Worm (Caenorhabditis elegans) whole organism, L4 larva: ENCODE results near the gene srh-187.
"Not testable (repeated sequence)": the region's sequence is repeated elsewhere in the genome, so short reads cannot be mapped to it uniquely, and the experiment has no call there.

ENCODE experiments used
- F44E2.7 ChIP-seq: fragments of 200-800 bp; sonication (Bioruptor generic); IDR thresholded peaks from 2 replicates; pipeline ENCODE4 v2.1.2; 2022; ENCODE audit warnings: missing genetic modification characterization, missing compliant biosample characterization
- F49E8.2 ChIP-seq: sonication (generic microtip); optimal IDR thresholded peaks from 2 replicates; lab custom pipeline; 2016; ENCODE audit warnings: missing compliant biosample characterization, mild to moderate bottlenecking, missing genetic modification characterization, borderline replicate concordance
- R02D3.7 ChIP-seq: fragments of 150-350 bp; sonication (generic microtip); optimal IDR thresholded peaks from 3 replicates; lab custom pipeline; 2014; ENCODE audit warnings: missing biosample characterization, missing genetic modification characterization
- Y105C5A.15 ChIP-seq: fragments of 200-800 bp; sonication (Bioruptor generic); IDR thresholded peaks from 2 replicates; pipeline ENCODE4 v1.3.6; 2022; ENCODE audit warnings: missing genetic modification characterization, missing compliant biosample characterization
- ZK546.5 ChIP-seq, 2 experiments: sonication (generic microtip); optimal IDR thresholded peaks; 2 replicates each; lab custom pipeline; 2017; ENCODE audit warnings: missing biosample characterization in 2 of 2, missing genetic modification characterization in 2 of 2
- aly-2 ChIP-seq: sonication (generic microtip); optimal IDR thresholded peaks from 2 replicates; lab custom pipeline; 2018; ENCODE audit warnings: missing biosample characterization, missing genetic modification characterization
- ama-1 ChIP-seq: fragments of 150-350 bp; optimal IDR thresholded peaks from 2 replicates; lab custom pipeline; 2014; ENCODE audit warnings: inconsistent platforms, mixed read lengths
- ceh-28 ChIP-seq: fragments of 150-350 bp; optimal IDR thresholded peaks from 2 replicates; lab custom pipeline; 2014; ENCODE audit warnings: missing biosample characterization, missing genetic modification reagents, missing genetic modification characterization
- ceh-82 ChIP-seq: sonication (generic microtip); optimal IDR thresholded peaks from 2 replicates; lab custom pipeline; 2017; ENCODE audit warnings: missing biosample characterization, missing genetic modification characterization
- ces-1 ChIP-seq: fragments of 150-350 bp; sonication (generic microtip); optimal IDR thresholded peaks from 4 replicates; lab custom pipeline; 2014; ENCODE audit warnings: missing biosample characterization, missing genetic modification reagents, missing genetic modification characterization
- cey-2 ChIP-seq: sonication (generic microtip); optimal IDR thresholded peaks from 3 replicates; lab custom pipeline; 2017; ENCODE audit warnings: missing genetic modification characterization, mild to moderate bottlenecking, missing compliant biosample characterization, antibody characterized with exemption, borderline replicate concordance; ENCODE audit not compliant: insufficient read depth
- daf-12 ChIP-seq: fragments of 150-350 bp; optimal IDR thresholded peaks from 2 replicates; lab custom pipeline; 2014; ENCODE audit warnings: missing biosample characterization, missing genetic modification reagents, missing genetic modification characterization
- dmd-9 ChIP-seq: fragments of 200-800 bp; sonication (Bioruptor generic); IDR thresholded peaks from 2 replicates; pipeline ENCODE4 v1.3.6; 2022; ENCODE audit warnings: missing genetic modification reagents, missing genetic modification characterization, missing compliant biosample characterization
- dpl-1 ChIP-seq: fragments of 150-350 bp; optimal IDR thresholded peaks from 2 replicates; lab custom pipeline; 2014; ENCODE audit warnings: missing biosample characterization, missing genetic modification reagents, missing genetic modification characterization
- duxl-1 ChIP-seq: sonication (generic microtip); optimal IDR thresholded peaks from 2 replicates; lab custom pipeline; 2016; ENCODE audit warnings: mild to moderate bottlenecking, missing genetic modification characterization, moderate library complexity, missing compliant biosample characterization; ENCODE audit not compliant: poor library complexity
- dve-1 ChIP-seq: sonication (generic microtip); optimal IDR thresholded peaks from 2 replicates; lab custom pipeline; 2017; ENCODE audit warnings: antibody characterized with exemption, mild to moderate bottlenecking, missing genetic modification characterization, missing compliant biosample characterization; ENCODE audit not compliant: insufficient read depth
- fkh-10 ChIP-seq: fragments of 150-350 bp; optimal IDR thresholded peaks from 2 replicates; lab custom pipeline; 2014; ENCODE audit warnings: missing biosample characterization, missing genetic modification reagents, missing genetic modification characterization
- hif-1 ChIP-seq, 2 experiments: sonication (generic microtip); optimal IDR thresholded peaks; 2 replicates each; lab custom pipeline; 2016 to 2017; ENCODE audit warnings: missing compliant biosample characterization in 2 of 2, missing genetic modification characterization in 2 of 2, missing genetic modification reagents in 2 of 2, missing genotype in 2 of 2, mild to moderate bottlenecking in 1 of 2
- hlh-30 ChIP-seq: sonication (generic microtip); optimal IDR thresholded peaks from 2 replicates; lab custom pipeline; 2017; ENCODE audit warnings: antibody characterized with exemption, mild to moderate bottlenecking, missing genetic modification characterization, missing compliant biosample characterization; ENCODE audit not compliant: insufficient read depth
- lin-1 ChIP-seq: fragments of 200-800 bp; sonication (Bioruptor generic); IDR thresholded peaks from 2 replicates; pipeline ENCODE4 v1.3.6; 2022; ENCODE audit warnings: missing genetic modification reagents, missing genetic modification characterization, missing compliant biosample characterization
- mdl-1 ChIP-seq, 2 experiments: fragments of 150-350 bp in 1 of 2; sonication (generic microtip) in 1 of 2; optimal IDR thresholded peaks; 2 replicates each; lab custom pipeline; 2014 to 2017; ENCODE audit warnings: missing biosample characterization in 2 of 2, missing genetic modification characterization in 2 of 2
- mdt-29 ChIP-seq: fragments of 200-800 bp; sonication (Bioruptor generic); IDR thresholded peaks from 2 replicates; pipeline ENCODE4 v1.3.6; 2022; ENCODE audit warnings: missing genetic modification reagents, missing genetic modification characterization, missing compliant biosample characterization
- mxl-3 ChIP-seq: fragments of 200-800 bp; sonication (Bioruptor generic); optimal IDR thresholded peaks from 2 replicates; lab custom pipeline; 2018; ENCODE audit warnings: mild to moderate bottlenecking, missing genetic modification characterization, missing compliant biosample characterization
- nhr-6 ChIP-seq: fragments of 150-350 bp; optimal IDR thresholded peaks from 2 replicates; lab custom pipeline; 2014; ENCODE audit warnings: missing biosample characterization, missing genetic modification characterization
- nhr-77 ChIP-seq: fragments of 150-350 bp; optimal IDR thresholded peaks from 2 replicates; lab custom pipeline; 2014; ENCODE audit warnings: missing biosample characterization, missing genetic modification characterization
- php-3 ChIP-seq: fragments of 200-800 bp; sonication (Bioruptor generic); IDR thresholded peaks from 2 replicates; pipeline ENCODE4 v1.3.6; 2022; ENCODE audit warnings: missing genetic modification reagents, missing genetic modification characterization, missing compliant biosample characterization
- sdz-12 ChIP-seq: fragments of 200-800 bp; sonication (Bioruptor generic); optimal IDR thresholded peaks from 2 replicates; lab custom pipeline; 2018; ENCODE audit warnings: mild to moderate bottlenecking, missing genetic modification characterization, missing compliant biosample characterization
- snpc-1.2 ChIP-seq: fragments of 200-800 bp; sonication (Bioruptor generic); IDR thresholded peaks from 2 replicates; pipeline ENCODE4 v1.3.6; 2022; ENCODE audit warnings: missing genetic modification reagents, missing genetic modification characterization, missing compliant biosample characterization
- tag-97 ChIP-seq: fragments of 200-800 bp; sonication (Bioruptor generic); IDR thresholded peaks from 2 replicates; pipeline ENCODE4 v1.3.6; 2022; ENCODE audit warnings: missing genetic modification characterization, missing compliant biosample characterization
- unc-62 ChIP-seq, 3 experiments: fragments of 150-350 bp in 1 of 3; sonication (generic microtip); optimal IDR thresholded peaks in 2 of 3; peaks in 1 of 3; 1 replicate in 1 of 3; 2 replicates in 2 of 3; lab custom pipeline; 2014 to 2017; ENCODE audit warnings: missing biosample characterization in 3 of 3, missing genetic modification characterization in 3 of 3, missing genetic modification reagents in 3 of 3, missing genotype in 1 of 3
- ztf-11 ChIP-seq: fragments of 150-350 bp; optimal IDR thresholded peaks from 2 replicates; lab custom pipeline; 2014; ENCODE audit warnings: missing biosample characterization, missing genetic modification characterization
- ztf-7 ChIP-seq: fragments of 150-350 bp; optimal IDR thresholded peaks from 2 replicates; lab custom pipeline; 2014; ENCODE audit warnings: missing biosample characterization, missing genetic modification characterization

srh-187 gene

ce11 chrV:7313233-7313632 lies 26.5 kb downstream of the srh-187 start, which contains the start of gene srx-6:
Gene srx-6 (minus strand): TSS chrV:7313333.
- TF ChIP-seq nhr-6 (tag; lab: Kevin White, UChicago) (no peak), ztf-11 (no peak), tag-97 (no peak), sdz-12 (no peak), ceh-82 (tag; lab: Kevin White, UChicago) (no peak), snpc-1.2 (GFP tag; lab: Robert Waterston, UW) (no peak)

ce11 chrV:7307089-7307488 lies 32.6 kb downstream of the srh-187 start, which contains the start of gene F07G11.1:
Gene F07G11.1 (plus strand): TSS chrV:7307389.
- TF ChIP-seq R02D3.7 (tag; lab: Kevin White, UChicago) (no peak), cey-2 (tag; lab: Kevin White, UChicago) (no peak), F44E2.7 (no peak), F49E8.2 (tag; lab: Kevin White, UChicago) (no peak), mdl-1 (tag; optimal IDR thresholded peaks at IDR 0.05; lab: Kevin White, UChicago) (no peak), nhr-6 (tag; lab: Kevin White, UChicago) (no peak), ceh-28 (tag; lab: Kevin White, UChicago) (no peak), mdt-29 (GFP tag; lab: Robert Waterston, UW) (no peak), hlh-30 (tag; lab: Kevin White, UChicago) (no peak), ceh-82 (tag; lab: Kevin White, UChicago) (no peak), ama-1 (lab: Kevin White, UChicago) (no peak), fkh-10 (GFP tag; lab: Kevin White, UChicago) (no peak), ZK546.5 (tag; optimal IDR thresholded peaks at IDR 0.05; lab: Kevin White, UChicago) (no peak), sdz-12 (no peak), php-3 (GFP tag; lab: Robert Waterston, UW) (no peak), lin-1 (no peak), dve-1 (no peak), nhr-77 (tag; lab: Kevin White, UChicago) (no peak), ztf-7 (tag; lab: Kevin White, UChicago) (no peak)
- TF ChIP-seq, all 104 proteins: peak for 0

- not testable (repeated sequence) for TF ChIP-seq dpl-1 (GFP tag; lab: Kevin White, UChicago); dve-1; ztf-11
Measured at ce11 chrV:7304506-7304905, 35.2 kb downstream of the srh-187 start, which contains the start of gene F07G11.2. Gene F07G11.2 (plus strand): TSS chrV:7304806.

ce11 chrV:7298463-7298862 lies 41.3 kb downstream of the srh-187 start, which contains the start of gene F07G11.3:
Gene F07G11.3 (plus strand): TSS chrV:7298763.
- TF ChIP-seq dmd-9 (GFP tag; lab: Robert Waterston, UW) = no peak
- TF ChIP-seq unc-62 (GFP tag; optimal IDR thresholded peaks at IDR 0.05 in 1 of 2; lab: Kevin White, UChicago) = peak in 1 of 2 experiments; percentile 55
- TF ChIP-seq unc-62 (tag; optimal IDR thresholded peaks at IDR 0.05; lab: Kevin White, UChicago) = no peak

- TF ChIP-seq Y105C5A.15 = no peak
- no peak for TF ChIP-seq sdz-12
- TF ChIP-seq, all 104 proteins: peak for 0
Measured at ce11 chrV:7297263-7297662, 42.5 kb downstream of the srh-187 start, which contains the start of gene srj-32. Gene srj-32 (minus strand): TSS chrV:7297363.

ce11 chrV:7295270-7295669 lies 44.5 kb downstream of the srh-187 start, which contains the start of gene F07G11.4:
Gene F07G11.4 (minus strand): TSS chrV:7295370.
- TF ChIP-seq daf-12 = no peak
- no peak for TF ChIP-seq duxl-1 (tag; lab: Kevin White, UChicago)
- TF ChIP-seq aly-2 = no peak
- TF ChIP-seq nhr-77 (tag; lab: Kevin White, UChicago) = no peak
- no peak for TF ChIP-seq ces-1 (GFP tag; lab: Kevin White, UChicago)
- TF ChIP-seq mxl-3 (GFP tag; lab: Kevin White, UChicago) = no peak
- TF ChIP-seq cey-2 (tag; lab: Kevin White, UChicago) = no peak
- TF ChIP-seq ama-1 (lab: Kevin White, UChicago) = no peak
- no peak for TF ChIP-seq hif-1 (tag; optimal IDR thresholded peaks at IDR 0.05; lab: Kevin White, UChicago)
